Fruit fly (Drosophila melanogaster) Kc167 (cell line): ENCODE measurements around the gene scyl.

Experiments used
- Myc ChIP-seq: fragments of >200 bp; optimal IDR thresholded peaks from 2 replicates; lab custom pipeline; 2017; ENCODE audit warnings: missing external identifiers
- Sin3A ChIP-seq: fragments of >200 bp; optimal IDR thresholded peaks from 2 replicates; lab custom pipeline; 2018; ENCODE audit warnings: missing external identifiers
- h ChIP-seq: fragments of >200 bp; optimal IDR thresholded peaks from 3 replicates; lab custom pipeline; 2018; ENCODE audit warnings: missing external identifiers
- insv ChIP-seq: fragments of >200 bp; optimal IDR thresholded peaks from 3 replicates; lab custom pipeline; 2018; ENCODE audit warnings: missing external identifiers
- psq ChIP-seq: fragments of >200 bp; optimal IDR thresholded peaks from 2 replicates; lab custom pipeline; 2017; ENCODE audit warnings: missing external identifiers
- ttk ChIP-seq: sonication (Bioruptor generic); optimal IDR thresholded peaks from 2 replicates; lab custom pipeline; 2017; ENCODE audit warnings: missing external identifiers

DNA sequence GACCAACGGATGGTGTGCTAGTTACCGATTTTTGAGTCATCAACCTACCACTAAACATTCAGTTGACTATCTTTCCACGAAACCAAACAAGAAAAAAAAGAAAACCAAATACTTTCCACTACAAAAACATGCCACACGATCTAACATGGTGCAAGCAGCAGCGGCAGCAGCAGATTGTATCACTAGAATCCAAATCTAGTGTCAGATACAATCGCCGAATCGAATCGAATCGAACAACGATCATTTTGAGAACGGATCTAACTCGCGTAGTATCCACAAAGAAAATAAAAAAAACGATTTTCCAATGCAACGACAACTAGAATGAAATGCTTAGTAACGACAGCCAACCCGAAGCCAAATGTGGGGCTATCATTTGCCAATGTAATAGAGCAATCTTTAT is 24.4 kb upstream of the scyl start:
- TF ChIP-seq Sin3A (lab: Kevin White, UChicago) = no peak
- TF ChIP-seq Myc (lab: Kevin White, UChicago) = no peak
- TF ChIP-seq psq (lab: Kevin White, UChicago) = no peak
- no peak for TF ChIP-seq h (lab: Kevin White, UChicago)
- TF ChIP-seq ttk (lab: Kevin White, UChicago) = no peak
- TF ChIP-seq insv = no peak
